Worm (Caenorhabditis elegans): ENCODE results near the gene nlp-9.

ce11 chrV:4199185-4199584, 20.3 kb upstream of the nlp-9 start, which contains the start of gene rpac-40:
- TF ChIP-seq ama-1 (optimal IDR thresholded peaks at IDR 0.05): no peak
- no peak for TF ChIP-seq flt-1 (GFP tag; IDR thresholded peaks at IDR 0.05)
- no peak for TF ChIP-seq F13C5.2 (tag; optimal IDR thresholded peaks at IDR 0.05)
- TF ChIP-seq aly-1 (tag; optimal IDR thresholded peaks at IDR 0.05): no peak
- TF ChIP-seq ceh-13 (GFP tag; optimal IDR thresholded peaks at IDR 0.05): no peak
- no peak for TF ChIP-seq hnd-1 (tag; optimal IDR thresholded peaks at IDR 0.05)
- TF ChIP-seq B0310.2 (tag; optimal IDR thresholded peaks at IDR 0.05): no peak
- no peak for TF ChIP-seq tbx-37 (GFP tag; conservative IDR thresholded peaks at IDR 0.05)
- no peak for TF ChIP-seq sea-1 (GFP tag; conservative IDR thresholded peaks at IDR 0.05)
- TF ChIP-seq hmg-4 (GFP tag; optimal IDR thresholded peaks at IDR 0.05): no peak
- TF ChIP-seq ets-7 (tag; optimal IDR thresholded peaks at IDR 0.05): no peak
- TF ChIP-seq ceh-36 (tag; optimal IDR thresholded peaks at IDR 0.05): no peak
- TF ChIP-seq tbx-11 (GFP tag; IDR thresholded peaks at IDR 0.05): no peak

All from whole organism, early embryonic.